Worm (Caenorhabditis elegans) whole organism, midembryonic: ENCODE data around the gene daf-2.

Experiments used
- T22C8.4 ChIP-seq: fragments of 200-800 bp; sonication (Bioruptor generic); IDR thresholded peaks from 2 replicates; pipeline ENCODE4 v1.3.6; 2022; ENCODE audit warnings: missing genetic modification characterization, missing compliant biosample characterization
- cog-1 ChIP-seq: sonication (generic microtip); optimal IDR thresholded peaks from 2 replicates; lab custom pipeline; 2016; ENCODE audit warnings: missing genetic modification characterization, missing compliant biosample characterization
- flt-1 ChIP-seq: fragments of 200-800 bp; sonication (Bioruptor generic); IDR thresholded peaks from 2 replicates; pipeline ENCODE4 v1.3.6; 2022; ENCODE audit warnings: missing genetic modification characterization, missing compliant biosample characterization
- klf-2 ChIP-seq: fragments of 200-800 bp; sonication (Bioruptor generic); conservative IDR thresholded peaks from 2 replicates; pipeline ENCODE4 v1.3.6; 2022; ENCODE audit warnings: missing genetic modification reagents, missing genetic modification characterization, missing compliant biosample characterization
- ref-1 ChIP-seq: fragments of 200-800 bp; sonication (Bioruptor generic); conservative IDR thresholded peaks from 2 replicates; pipeline ENCODE4 v1.3.6; 2022; ENCODE audit warnings: missing genetic modification reagents, missing genetic modification characterization, missing compliant biosample characterization
- tab-1 ChIP-seq: fragments of 200-800 bp; sonication (Bioruptor generic); IDR thresholded peaks from 2 replicates; pipeline ENCODE4 v1.3.6; 2022; ENCODE audit warnings: missing genetic modification characterization, missing compliant biosample characterization
- ztf-23 ChIP-seq: fragments of 200-800 bp; sonication (Bioruptor generic); IDR thresholded peaks from 2 replicates; pipeline ENCODE4 v1.3.6; 2022; ENCODE audit warnings: missing genetic modification reagents, missing genetic modification characterization, missing compliant biosample characterization
- ztf-29 ChIP-seq: fragments of 200-800 bp; sonication (Bioruptor generic); IDR thresholded peaks from 2 replicates; pipeline ENCODE4 v1.3.6; 2022; ENCODE audit warnings: missing genetic modification reagents, missing genetic modification characterization, missing compliant biosample characterization

ce11 chrIII:2972977-2973376 lies 67.7 kb downstream of the daf-2 start:
- TF ChIP-seq tab-1 (GFP tag; lab: Robert Waterston, UW), result no peak
- no peak for TF ChIP-seq ztf-23 (GFP tag; lab: Robert Waterston, UW)
- no peak for TF ChIP-seq flt-1
- TF ChIP-seq cog-1 (tag; lab: Kevin White, UChicago), result no peak
- no peak for TF ChIP-seq ref-1
- no peak for TF ChIP-seq T22C8.4 (GFP tag; lab: Robert Waterston, UW)
- no peak for TF ChIP-seq klf-2 (GFP tag; lab: Robert Waterston, UW)
- TF ChIP-seq ztf-29 (GFP tag; lab: Robert Waterston, UW), result no peak
